Worm (Caenorhabditis elegans): ENCODE data around the gene col-148.
A peak's percentile ranks its signal among the peaks of the same experiment; 100 is the strongest.

col-148 gene

DNA sequence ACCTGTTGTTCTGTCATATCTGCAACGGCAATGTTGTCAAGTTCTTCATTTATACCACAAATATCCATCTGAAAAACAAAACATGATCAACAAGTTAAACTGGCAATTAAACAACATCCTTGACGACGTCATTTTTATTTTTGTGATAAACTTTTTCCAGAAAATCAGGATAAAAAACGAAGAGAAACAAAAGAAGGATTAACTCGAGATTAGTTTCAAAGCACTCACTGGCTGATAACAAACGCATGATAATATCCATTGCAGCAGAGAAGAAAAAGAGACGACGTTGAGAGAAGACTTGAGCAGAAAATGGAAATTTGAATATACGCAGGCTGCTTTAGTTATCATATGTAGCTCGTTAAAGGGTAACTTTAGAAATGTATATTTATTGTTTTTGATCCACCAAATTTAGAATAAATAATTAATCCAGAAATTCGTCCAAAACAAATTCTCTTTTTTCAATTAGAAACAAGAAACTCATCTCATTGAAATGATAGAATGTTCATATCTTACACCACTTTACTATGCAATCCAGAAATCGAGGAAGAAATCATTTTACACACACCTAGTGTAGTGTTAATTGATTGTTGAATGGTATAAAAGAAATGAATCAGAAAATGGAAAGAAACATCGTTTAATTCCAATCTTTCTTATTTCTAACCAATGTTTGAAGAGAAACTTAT is at the start of gene col-148, which contains the start of gene C12D8.21:
col-148 (plus strand) TSS at position 633 of the 683 bp plus-strand sequence.
C12D8.21 (minus strand) TSS at position 68 of the 683 bp plus-strand sequence.
- TF ChIP-seq lsy-2 (tag; optimal IDR thresholded peaks at IDR 0.05) = no peak
- TF ChIP-seq nhr-71 (tag; optimal IDR thresholded peaks at IDR 0.05) = peak; percentile 11
- TF ChIP-seq unc-86 (tag; optimal IDR thresholded peaks at IDR 0.05) = no peak
- no peak for TF ChIP-seq jun-1 (tag; optimal IDR thresholded peaks at IDR 0.05)
- TF ChIP-seq nhr-77 (tag; optimal IDR thresholded peaks at IDR 0.05) = no peak
- TF ChIP-seq swsn-7 (tag; optimal IDR thresholded peaks at IDR 0.05) = no peak
- no peak for TF ChIP-seq hlh-17 (GFP tag; optimal IDR thresholded peaks at IDR 0.05; ENCODE audit: borderline replicate concordance)
- no peak for TF ChIP-seq lin-14 (GFP tag; optimal IDR thresholded peaks at IDR 0.05)
- TF ChIP-seq aha-1 (tag; optimal IDR thresholded peaks at IDR 0.05) = no peak
- TF ChIP-seq ceh-88 (GFP tag; IDR thresholded peaks at IDR 0.05) = no peak
- TF ChIP-seq lin-35 (GFP tag; optimal IDR thresholded peaks at IDR 0.05) = no peak
- TF ChIP-seq nhr-28 (tag; optimal IDR thresholded peaks at IDR 0.05) = no peak
- TF ChIP-seq mdl-1 (tag; optimal IDR thresholded peaks at IDR 0.05) = no peak
- no peak for TF ChIP-seq nhr-85 (tag)
- TF ChIP-seq irx-1 (tag; optimal IDR thresholded peaks at IDR 0.05) = no peak
- TF ChIP-seq mep-1 (tag; optimal IDR thresholded peaks at IDR 0.05) = no peak
- no peak for TF ChIP-seq elt-3 (tag; optimal IDR thresholded peaks at IDR 0.05)
- TF ChIP-seq nhr-19 (GFP tag; conservative IDR thresholded peaks at IDR 0.05) = no peak
- TF ChIP-seq ceh-8 (GFP tag; optimal IDR thresholded peaks at IDR 0.05) = no peak
- TF ChIP-seq skn-1 (tag; optimal IDR thresholded peaks at IDR 0.05) = no peak
- no peak for TF ChIP-seq ztf-11 (tag; optimal IDR thresholded peaks at IDR 0.05)
- TF ChIP-seq zip-4 (GFP tag; optimal IDR thresholded peaks at IDR 0.05) = no peak
- no peak for TF ChIP-seq sup-37 (GFP tag; optimal IDR thresholded peaks at IDR 0.05)
- no peak for TF ChIP-seq aly-2 (tag; optimal IDR thresholded peaks at IDR 0.05)
- no peak for TF ChIP-seq alr-1 (tag; optimal IDR thresholded peaks at IDR 0.05; ENCODE audit: borderline replicate concordance)
- TF ChIP-seq ceh-90 (tag; optimal IDR thresholded peaks at IDR 0.05) = no peak
- TF ChIP-seq nhr-11 (tag; optimal IDR thresholded peaks at IDR 0.05) = no peak
- no peak for TF ChIP-seq snpc-4 (tag; optimal IDR thresholded peaks at IDR 0.05)
- no peak for TF ChIP-seq hlh-4 (tag; optimal IDR thresholded peaks at IDR 0.05)
- TF ChIP-seq sptf-1 (tag; optimal IDR thresholded peaks at IDR 0.05) = no peak
- TF ChIP-seq lin-39 (tag; optimal IDR thresholded peaks at IDR 0.05) = no peak
- TF ChIP-seq sox-4 (tag; optimal IDR thresholded peaks at IDR 0.05) = peak; percentile 22
- TF ChIP-seq pax-3 (tag; optimal IDR thresholded peaks at IDR 0.05) = peak; percentile 62
- TF ChIP-seq nhr-12 (tag; optimal IDR thresholded peaks at IDR 0.05) = no peak
- TF ChIP-seq lin-13 (GFP tag; optimal IDR thresholded peaks at IDR 0.05) = no peak
- TF ChIP-seq C16A3.4 (tag; optimal IDR thresholded peaks at IDR 0.05) = no peak
- no peak for TF ChIP-seq ets-5 (GFP tag; IDR thresholded peaks at IDR 0.05)
- TF ChIP-seq C04F5.9 (tag; optimal IDR thresholded peaks at IDR 0.05) = no peak
- TF ChIP-seq unc-130 (tag; optimal IDR thresholded peaks at IDR 0.05) = no peak
- TF ChIP-seq nhr-20 (tag; optimal IDR thresholded peaks at IDR 0.05) = no peak
- TF ChIP-seq ces-1 (GFP tag; optimal IDR thresholded peaks at IDR 0.05) = no peak
- no peak for TF ChIP-seq snu-23 (GFP tag; optimal IDR thresholded peaks at IDR 0.05)
- TF ChIP-seq elt-2 (tag; optimal IDR thresholded peaks at IDR 0.05) = no peak
- no peak for TF ChIP-seq grh-1 (GFP tag; IDR thresholded peaks at IDR 0.05)
- peak; percentile 96 for TF ChIP-seq dsc-1 (tag; optimal IDR thresholded peaks at IDR 0.05)
- TF ChIP-seq ceh-82 (tag; optimal IDR thresholded peaks at IDR 0.05) = no peak
- TF ChIP-seq fkh-8 (tag; optimal IDR thresholded peaks at IDR 0.05) = peak; percentile 72
- no peak for TF ChIP-seq vab-15 (tag; optimal IDR thresholded peaks at IDR 0.05)
- peak; percentile 35 for TF ChIP-seq nhr-47 (tag; optimal IDR thresholded peaks at IDR 0.05)
- no peak for TF ChIP-seq mab-9 (GFP tag; IDR thresholded peaks at IDR 0.05)
